Fruit fly (Drosophila melanogaster): ENCODE data around the gene Klc.

Klc gene

DNA sequence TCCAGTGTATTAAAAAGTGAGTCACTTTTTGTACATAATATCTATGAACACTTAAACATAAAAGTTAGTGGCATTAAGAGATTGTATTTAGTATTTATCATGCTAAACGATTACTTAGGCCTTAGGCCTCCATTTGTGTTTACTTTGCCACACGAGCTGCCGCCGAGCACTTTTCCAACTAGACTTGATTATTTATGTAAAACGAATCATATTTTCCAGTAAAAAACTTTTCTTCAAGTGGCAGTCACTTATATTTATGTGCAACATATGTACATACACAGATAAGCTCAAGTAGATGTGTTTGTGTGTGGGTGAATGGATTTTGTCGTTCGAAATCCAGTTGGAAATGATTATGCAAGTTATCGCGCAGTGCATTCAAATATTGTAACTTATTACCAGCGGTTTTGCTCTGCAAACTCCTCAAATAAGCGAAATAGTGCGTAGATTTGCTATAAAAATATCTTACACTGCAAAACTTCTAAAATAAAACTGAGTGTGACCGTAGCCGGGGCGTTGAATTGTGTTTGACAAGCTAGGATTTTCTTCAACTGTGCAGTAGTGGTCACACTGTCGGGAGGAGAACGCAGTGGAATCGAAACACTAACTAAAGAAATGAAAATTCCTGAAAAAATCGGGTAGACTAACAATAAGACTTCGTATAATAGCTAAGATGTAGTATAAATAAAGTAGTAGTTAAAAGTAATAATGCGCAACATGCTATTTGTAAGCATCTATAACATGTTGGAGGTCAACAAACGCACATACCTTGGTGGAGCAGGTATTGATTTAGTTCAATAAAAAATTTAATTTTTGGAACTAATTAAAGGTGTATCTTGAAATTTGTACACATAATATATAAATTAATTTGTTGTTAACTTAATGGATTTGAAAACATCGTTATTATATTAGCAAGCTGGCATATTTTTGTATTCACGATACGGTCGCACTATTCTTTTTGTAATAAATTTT, at the start of gene Klc, which contains the start of gene CG10984:
TSS of gene Klc (minus strand) at position 490 of the 969 bp plus-strand sequence.
TSS of gene CG10984 (plus strand) at position 553 of the 969 bp plus-strand sequence.
- TF ChIP-seq ash1 (GFP tag; optimal IDR thresholded peaks at IDR 0.05) (no peak), Nf-YC (tag; optimal IDR thresholded peaks at IDR 0.05) (peak; percentile 6), CG4617 (GFP tag; optimal IDR thresholded peaks at IDR 0.05; ENCODE audit: borderline replicate concordance) (peak; percentile 84), sens (GFP tag) (peak; percentile 91), CG10565 (GFP tag; optimal IDR thresholded peaks at IDR 0.05) (no peak), MESR4 (GFP tag; optimal IDR thresholded peaks at IDR 0.05) (peak; percentile 89), tin (GFP tag; optimal IDR thresholded peaks at IDR 0.05) (peak; percentile 65), Spps (tag; optimal IDR thresholded peaks at IDR 0.05) (no peak), Doc2 (GFP tag; IDR thresholded peaks at IDR 0.05) (no peak), Hand (GFP tag; optimal IDR thresholded peaks at IDR 0.05) (peak; percentile 52), NC2β (GFP tag; optimal IDR thresholded peaks at IDR 0.05) (no peak), Fer2 (tag; optimal IDR thresholded peaks at IDR 0.05) (no peak), TFAM (GFP tag; optimal IDR thresholded peaks at IDR 0.05) (no peak), CG5953 (GFP tag; IDR thresholded peaks at IDR 0.05) (no peak), stc (GFP tag; IDR thresholded peaks at IDR 0.05) (peak; percentile 80; the same call in 1 of the 2 replicates), esg (GFP tag; conservative IDR thresholded peaks at IDR 0.05) (peak; percentile 72), nom (GFP tag; optimal IDR thresholded peaks at IDR 0.05) (peak; percentile 57), CG9437 (GFP tag; optimal IDR thresholded peaks at IDR 0.05) (no peak), ranshi (GFP tag; IDR thresholded peaks at IDR 0.05) (peak; percentile 70; the same call in 1 of the 2 replicates), Eip74EF (GFP tag; optimal IDR thresholded peaks at IDR 0.05) (peak in 1 of 2 experiments; percentile 71), CG12942 (GFP tag; optimal IDR thresholded peaks at IDR 0.05) (peak; percentile 20), CG34376 (GFP tag; optimal IDR thresholded peaks at IDR 0.05) (peak; percentile 57), grn (GFP tag; optimal IDR thresholded peaks at IDR 0.05) (peak; percentile 22), Drgx (GFP tag; IDR thresholded peaks at IDR 0.05) (peak; percentile 95), CG15696 (tag; optimal IDR thresholded peaks at IDR 0.05) (no peak), zfh2 (GFP tag; optimal IDR thresholded peaks at IDR 0.05) (peak; percentile 64), maf-S (GFP tag; optimal IDR thresholded peaks at IDR 0.05) (peak; percentile 28), odd (GFP tag; optimal IDR thresholded peaks at IDR 0.05) (no peak), sisA (GFP tag; IDR thresholded peaks at IDR 0.05) (no peak), tio (GFP tag; optimal IDR thresholded peaks at IDR 0.05) (peak; percentile 28), az2 (GFP tag; optimal IDR thresholded peaks at IDR 0.05) (peak; percentile 37), CG30431 (GFP tag; optimal IDR thresholded peaks at IDR 0.05) (no peak), CTCF (GFP tag; optimal IDR thresholded peaks at IDR 0.05) (no peak), Hsf (GFP tag; optimal IDR thresholded peaks at IDR 0.05) (peak; percentile 61), gce (GFP tag; IDR thresholded peaks at IDR 0.05) (no peak; the same call in 1 of the 3 replicates), tgo (GFP tag; IDR thresholded peaks at IDR 0.05) (peak; percentile 75; the same call in 2 of the 3 replicates), Sry-δ (GFP tag; optimal IDR thresholded peaks at IDR 0.05) (peak; percentile 44), CG10543 (GFP tag; optimal IDR thresholded peaks at IDR 0.05) (no peak), CG11247 (GFP tag; IDR thresholded peaks at IDR 0.05) (no peak; the same call in none of the 2 replicates), CG12659 (GFP tag; optimal IDR thresholded peaks at IDR 0.05) (peak; percentile 63), run (tag; optimal IDR thresholded peaks at IDR 0.05) (no peak), gt (GFP tag; IDR thresholded peaks at IDR 0.05) (no peak), cwo (GFP tag; optimal IDR thresholded peaks at IDR 0.05) (no peak), Dfd (GFP tag; optimal IDR thresholded peaks at IDR 0.05) (no peak), Rx (GFP tag; IDR thresholded peaks at IDR 0.05) (no peak), mld (GFP tag; IDR thresholded peaks at IDR 0.05; ENCODE audit: partially characterized antibody) (no peak), tap (tag; optimal IDR thresholded peaks at IDR 0.05) (no peak), lilli (GFP tag; optimal IDR thresholded peaks at IDR 0.05) (peak; percentile 74), CG11085 (GFP tag; IDR thresholded peaks at IDR 0.05) (no peak)
